Worm (Caenorhabditis elegans) whole organism, midembryonic: Measurements from ENCODE around the gene ugt-7.

Source experiments
- T22C8.4 ChIP-seq: fragments of 200-800 bp; sonication (Bioruptor generic); IDR thresholded peaks from 2 replicates; pipeline ENCODE4 v1.3.6; 2022; ENCODE audit warnings: missing genetic modification characterization, missing compliant biosample characterization
- cog-1 ChIP-seq: sonication (generic microtip); optimal IDR thresholded peaks from 2 replicates; lab custom pipeline; 2016; ENCODE audit warnings: missing genetic modification characterization, missing compliant biosample characterization
- flt-1 ChIP-seq: fragments of 200-800 bp; sonication (Bioruptor generic); IDR thresholded peaks from 2 replicates; pipeline ENCODE4 v1.3.6; 2022; ENCODE audit warnings: missing genetic modification characterization, missing compliant biosample characterization
- klf-2 ChIP-seq: fragments of 200-800 bp; sonication (Bioruptor generic); conservative IDR thresholded peaks from 2 replicates; pipeline ENCODE4 v1.3.6; 2022; ENCODE audit warnings: missing genetic modification reagents, missing genetic modification characterization, missing compliant biosample characterization
- med-1 ChIP-seq: sonication (generic microtip); optimal IDR thresholded peaks from 2 replicates; lab custom pipeline; 2017; ENCODE audit warnings: missing genetic modification characterization, mild to moderate bottlenecking, missing compliant biosample characterization, antibody characterized with exemption, missing genetic modification reagents; ENCODE audit not compliant: insufficient read depth
- ref-1 ChIP-seq: fragments of 200-800 bp; sonication (Bioruptor generic); conservative IDR thresholded peaks from 2 replicates; pipeline ENCODE4 v1.3.6; 2022; ENCODE audit warnings: missing genetic modification reagents, missing genetic modification characterization, missing compliant biosample characterization
- tab-1 ChIP-seq: fragments of 200-800 bp; sonication (Bioruptor generic); IDR thresholded peaks from 2 replicates; pipeline ENCODE4 v1.3.6; 2022; ENCODE audit warnings: missing genetic modification characterization, missing compliant biosample characterization
- ztf-23 ChIP-seq: fragments of 200-800 bp; sonication (Bioruptor generic); IDR thresholded peaks from 2 replicates; pipeline ENCODE4 v1.3.6; 2022; ENCODE audit warnings: missing genetic modification reagents, missing genetic modification characterization, missing compliant biosample characterization
- ztf-29 ChIP-seq: fragments of 200-800 bp; sonication (Bioruptor generic); IDR thresholded peaks from 2 replicates; pipeline ENCODE4 v1.3.6; 2022; ENCODE audit warnings: missing genetic modification reagents, missing genetic modification characterization, missing compliant biosample characterization

ugt-7 gene

DNA sequence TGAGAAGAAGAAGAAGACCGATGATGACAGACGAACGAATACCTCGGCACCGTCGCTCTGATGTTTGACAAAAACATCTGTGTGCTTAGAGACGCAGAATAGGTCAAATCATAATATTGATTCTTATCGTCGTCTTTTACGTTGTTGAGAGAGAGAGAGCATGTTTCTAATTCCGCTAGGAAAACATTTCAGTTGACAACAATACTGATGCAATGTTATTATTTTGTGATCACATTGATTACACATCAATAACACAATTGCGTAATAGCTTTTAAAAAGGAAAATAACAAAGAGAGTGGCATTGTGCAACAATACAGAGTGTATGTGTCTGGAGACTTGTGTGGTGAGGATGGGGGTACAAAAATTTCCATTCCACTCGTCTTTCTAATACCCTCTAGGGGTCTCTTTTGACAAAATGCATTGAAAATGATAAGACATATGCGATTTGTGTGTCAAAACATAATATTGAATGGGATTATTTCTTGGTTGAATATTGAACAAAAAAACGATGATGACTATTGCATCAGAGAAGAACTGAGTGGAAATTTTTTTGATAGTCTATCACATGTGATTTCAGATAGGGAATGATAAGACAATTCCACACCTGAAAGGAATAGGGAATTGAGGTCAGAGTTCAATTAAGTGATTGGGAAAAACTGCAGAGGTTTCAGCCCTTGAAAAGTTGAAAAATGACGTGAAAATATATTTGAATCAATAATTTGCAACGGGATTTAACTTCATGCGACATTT lies 35.5 kb downstream of the ugt-7 start:
- TF ChIP-seq ref-1 (GFP tag; lab: Robert Waterston, UW) (no peak), cog-1 (no peak), flt-1 (GFP tag; lab: Robert Waterston, UW) (no peak), med-1 (no peak), klf-2 (no peak), ztf-29 (GFP tag; lab: Robert Waterston, UW) (no peak), ztf-23 (GFP tag; lab: Robert Waterston, UW) (no peak), T22C8.4 (GFP tag; lab: Robert Waterston, UW) (no peak), tab-1 (no peak)

ce11 chrV:4964020-4964635 lies 36.2 kb downstream of the ugt-7 start:
- no peak for TF ChIP-seq ref-1 (GFP tag; lab: Robert Waterston, UW)
- no peak for TF ChIP-seq T22C8.4 (GFP tag; lab: Robert Waterston, UW)
- TF ChIP-seq flt-1 (GFP tag; lab: Robert Waterston, UW): no peak
- no peak for TF ChIP-seq klf-2
- TF ChIP-seq ztf-29 (GFP tag; lab: Robert Waterston, UW): no peak
- TF ChIP-seq tab-1: 0 out of 2 replicates have a peak, but pooled peaks have one; percentile 64
- peak; percentile 27 for TF ChIP-seq cog-1
- no peak for TF ChIP-seq ztf-23 (GFP tag; lab: Robert Waterston, UW)
- TF ChIP-seq med-1: no peak

DNA sequence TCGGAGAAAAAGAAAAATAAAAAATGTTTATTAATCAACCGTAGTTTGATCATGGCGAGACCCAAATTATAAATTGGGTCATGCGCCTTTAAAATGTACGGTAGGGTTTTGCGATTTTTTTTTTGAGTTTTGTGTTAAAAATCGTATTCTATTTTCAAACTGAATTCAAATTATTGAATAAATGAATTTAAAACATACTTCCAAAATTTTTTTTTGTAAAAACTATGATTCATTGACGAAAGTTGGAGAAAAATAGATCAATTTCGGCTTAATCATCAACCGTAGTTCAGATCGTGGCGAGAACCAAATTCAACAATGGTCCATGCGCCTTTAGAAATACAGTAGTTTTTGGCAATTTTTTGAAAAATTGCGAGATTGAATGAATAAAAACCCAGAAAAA lies 36.8 kb downstream of the ugt-7 start:
- no peak for TF ChIP-seq ztf-29 (GFP tag; lab: Robert Waterston, UW)
- no peak for TF ChIP-seq cog-1
- no peak for TF ChIP-seq klf-2
- no peak for TF ChIP-seq ztf-23 (GFP tag; lab: Robert Waterston, UW)

DNA sequence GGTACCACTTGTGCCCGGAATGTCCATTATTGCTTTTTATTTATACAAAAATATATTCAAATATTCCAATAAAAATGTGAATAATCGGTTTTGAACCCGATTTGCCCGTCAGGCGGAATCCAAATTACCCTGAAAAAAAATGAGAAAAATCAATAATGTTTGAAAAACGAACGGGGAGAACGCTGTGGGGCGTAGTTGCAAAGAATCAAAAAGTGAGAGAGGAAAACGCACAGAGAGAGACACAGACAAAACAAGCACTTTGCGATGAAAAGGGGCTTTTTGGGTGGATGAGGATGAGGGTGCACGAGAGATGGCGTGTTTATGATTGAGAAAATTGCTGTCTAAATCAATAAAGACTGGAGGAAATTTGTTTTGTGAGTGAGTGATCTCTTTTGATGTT lies 37.4 kb downstream of the ugt-7 start, which contains the start of gene tam-1:
Gene tam-1 (minus strand): TSS at position 135 of the 400 bp plus-strand sequence.
- TF ChIP-seq T22C8.4 (GFP tag; lab: Robert Waterston, UW) (peak; percentile 50; the same call in 1 of the 2 replicates), ztf-29 (GFP tag; lab: Robert Waterston, UW) (0 out of 2 replicates have a peak, but pooled peaks have one; percentile 9), klf-2 (no peak), ztf-23 (GFP tag; lab: Robert Waterston, UW) (no peak)

- TF ChIP-seq klf-2: 0 out of 2 replicates have a peak, but pooled peaks have one; percentile 22
- no peak for TF ChIP-seq T22C8.4 (GFP tag; lab: Robert Waterston, UW)
- TF ChIP-seq flt-1 (GFP tag; lab: Robert Waterston, UW): no peak
Observed at ce11 chrV:4960686-4961085, 39.7 kb downstream of the ugt-7 start.

DNA sequence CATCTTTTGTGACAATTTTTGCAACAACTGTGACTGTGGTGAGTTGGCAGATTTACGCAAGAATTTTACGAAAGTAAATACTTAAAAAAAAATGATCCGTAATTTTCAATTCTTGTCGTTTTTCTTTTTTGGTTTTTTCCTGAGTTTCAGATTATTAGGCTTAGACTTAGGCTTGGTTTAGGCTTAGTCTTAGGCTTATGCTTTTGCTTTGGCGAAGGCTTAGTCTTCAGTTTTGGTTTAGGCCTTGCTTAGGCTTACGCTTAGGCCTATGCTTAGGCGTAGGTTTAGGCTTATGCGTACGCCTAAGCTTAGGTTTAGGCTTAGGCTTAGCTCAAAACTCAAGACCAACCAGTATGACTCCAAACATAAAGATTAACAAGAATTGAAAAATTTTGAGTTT lies 42.7 kb downstream of the ugt-7 start:
- no peak for TF ChIP-seq ref-1 (GFP tag; lab: Robert Waterston, UW)
- TF ChIP-seq ztf-29 (GFP tag; lab: Robert Waterston, UW): no peak
- no peak for TF ChIP-seq ztf-23 (GFP tag; lab: Robert Waterston, UW)
- no peak for TF ChIP-seq T22C8.4 (GFP tag; lab: Robert Waterston, UW)
- no peak for TF ChIP-seq cog-1
- no peak for TF ChIP-seq tab-1
- TF ChIP-seq flt-1 (GFP tag; lab: Robert Waterston, UW): no peak
- TF ChIP-seq klf-2: no peak
- TF ChIP-seq med-1: no peak

DNA sequence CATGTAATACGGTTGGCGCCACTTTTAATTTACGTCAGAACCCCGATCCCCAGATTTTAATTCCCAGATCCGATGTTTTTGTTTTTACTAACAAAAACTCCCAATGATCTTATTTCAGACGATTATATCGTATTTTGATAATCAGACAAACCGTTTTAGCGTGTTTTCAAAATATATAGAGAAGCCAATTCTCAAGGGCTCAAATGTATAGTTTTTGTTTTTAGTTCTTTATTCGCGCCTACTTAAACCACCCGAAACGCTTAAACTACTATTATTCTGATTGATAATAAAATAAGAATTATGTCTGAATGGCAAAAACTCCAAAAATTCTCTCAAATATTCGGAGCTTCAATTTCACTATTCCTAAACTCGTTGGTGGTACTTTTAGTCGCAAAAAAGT lies 43.8 kb downstream of the ugt-7 start, which contains the start of gene str-208:
Gene str-208 (plus strand): TSS at position 301 of the 400 bp plus-strand sequence.
- no peak for TF ChIP-seq T22C8.4 (GFP tag; lab: Robert Waterston, UW)
- no peak for TF ChIP-seq ztf-29 (GFP tag; lab: Robert Waterston, UW)
- no peak for TF ChIP-seq ref-1 (GFP tag; lab: Robert Waterston, UW)
- no peak for TF ChIP-seq klf-2
- no peak for TF ChIP-seq cog-1
- TF ChIP-seq tab-1: no peak
- no peak for TF ChIP-seq flt-1 (GFP tag; lab: Robert Waterston, UW)
- TF ChIP-seq med-1: no peak
- TF ChIP-seq ztf-23 (GFP tag; lab: Robert Waterston, UW): no peak

DNA sequence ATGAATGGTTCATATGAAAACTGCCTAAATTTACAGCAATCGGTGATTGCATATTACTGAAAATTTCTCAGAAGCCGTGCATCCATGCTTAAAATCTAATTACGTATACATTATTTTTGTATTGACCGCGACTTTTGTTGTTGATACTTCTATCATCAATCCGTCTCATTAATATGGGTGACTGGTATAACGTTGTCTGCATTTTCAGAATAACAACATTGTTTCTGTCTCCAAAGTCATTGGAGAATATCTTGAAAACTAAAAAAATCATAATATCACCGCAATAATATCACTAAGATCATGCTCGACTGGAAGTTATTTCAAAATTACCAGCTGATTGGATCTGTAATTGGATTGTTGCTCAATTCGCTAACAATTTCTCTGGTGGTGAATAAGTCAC lies 48.9 kb downstream of the ugt-7 start, which contains the start of gene str-207:
Gene str-207 (plus strand): TSS at position 301 of the 400 bp plus-strand sequence.
- TF ChIP-seq tab-1 (no peak), klf-2 (no peak), flt-1 (GFP tag; lab: Robert Waterston, UW) (no peak), T22C8.4 (GFP tag; lab: Robert Waterston, UW) (no peak), ref-1 (GFP tag; lab: Robert Waterston, UW) (no peak), ztf-29 (GFP tag; lab: Robert Waterston, UW) (no peak), cog-1 (no peak), ztf-23 (GFP tag; lab: Robert Waterston, UW) (no peak), med-1 (no peak)

- TF ChIP-seq T22C8.4 (GFP tag; lab: Robert Waterston, UW) (no peak), ztf-23 (GFP tag; lab: Robert Waterston, UW) (no peak), klf-2 (no peak), cog-1 (no peak), ztf-29 (GFP tag; lab: Robert Waterston, UW) (no peak)
Observed at ce11 chrV:4948635-4949034, 51.7 kb downstream of the ugt-7 start, which contains the start of gene str-209. Gene str-209, plus strand, starts transcription at chrV:4948935.
